Worm (Caenorhabditis elegans) whole organism, mixed stage, embryonic: ENCODE data around the gene pinn-4.

ENCODE experiments used
- M03D4.4 ChIP-seq: sonication (generic microtip); optimal IDR thresholded peaks from 2 replicates; lab custom pipeline; 2017; ENCODE audit warnings: mild to moderate bottlenecking, missing genetic modification characterization, missing compliant biosample characterization
- bed-3 ChIP-seq: fragments of 200-800 bp; sonication (Bioruptor generic); optimal IDR thresholded peaks from 3 replicates; lab custom pipeline; 2018; ENCODE audit warnings: mild to moderate bottlenecking, missing genetic modification characterization, moderate library complexity, missing compliant biosample characterization
- ceh-39 ChIP-seq: fragments of 150-350 bp; optimal IDR thresholded peaks from 2 replicates; lab custom pipeline; 2014; ENCODE audit warnings: missing biosample characterization, missing genetic modification characterization
- ceh-43 ChIP-seq: fragments of 200-800 bp; sonication (Bioruptor generic); optimal IDR thresholded peaks from 2 replicates; lab custom pipeline; 2018; ENCODE audit warnings: mild to moderate bottlenecking, missing genetic modification characterization, moderate library complexity, missing compliant biosample characterization
- ces-1 ChIP-seq: fragments of 150-350 bp; optimal IDR thresholded peaks from 2 replicates; lab custom pipeline; 2014; ENCODE audit warnings: missing biosample characterization, missing genetic modification reagents, missing genetic modification characterization
- cnd-1 ChIP-seq: fragments of 200-800 bp; sonication (Bioruptor generic); optimal IDR thresholded peaks from 2 replicates; lab custom pipeline; 2018; ENCODE audit warnings: mild to moderate bottlenecking, missing genetic modification characterization, missing compliant biosample characterization
- drap-1 ChIP-seq: fragments of 200-800 bp; sonication (Bioruptor generic); optimal IDR thresholded peaks from 3 replicates; lab custom pipeline; 2018; ENCODE audit warnings: mild to moderate bottlenecking, missing genetic modification characterization, missing compliant biosample characterization
- flh-1 ChIP-seq: fragments of 200-800 bp; sonication (Bioruptor generic); optimal IDR thresholded peaks from 2 replicates; lab custom pipeline; 2018; ENCODE audit warnings: mild to moderate bottlenecking, missing genetic modification characterization, moderate library complexity, missing compliant biosample characterization
- ham-2 ChIP-seq: fragments of 200-800 bp; sonication (Bioruptor generic); optimal IDR thresholded peaks from 2 replicates; lab custom pipeline; 2018; ENCODE audit warnings: mild to moderate bottlenecking, missing genetic modification characterization, missing compliant biosample characterization
- hlh-1 ChIP-seq: fragments of 150-350 bp; optimal IDR thresholded peaks from 2 replicates; lab custom pipeline; 2014; ENCODE audit warnings: missing biosample characterization, missing genetic modification reagents, missing genetic modification characterization
- lin-13 ChIP-seq: fragments of 150-350 bp; optimal IDR thresholded peaks from 2 replicates; lab custom pipeline; 2014; ENCODE audit warnings: missing biosample characterization, missing genetic modification characterization
- lin-32 ChIP-seq: fragments of 200-800 bp; sonication (Bioruptor generic); optimal IDR thresholded peaks from 2 replicates; lab custom pipeline; 2018; ENCODE audit warnings: mild to moderate bottlenecking, missing genetic modification characterization, missing compliant biosample characterization
- lsy-2 ChIP-seq: fragments of 150-350 bp; optimal IDR thresholded peaks from 2 replicates; lab custom pipeline; 2014; ENCODE audit warnings: missing biosample characterization, missing genetic modification characterization
- mab-5 ChIP-seq: fragments of 150-350 bp; optimal IDR thresholded peaks from 2 replicates; lab custom pipeline; 2014; ENCODE audit warnings: missing biosample characterization, missing genetic modification characterization
- mep-1 ChIP-seq: fragments of 150-350 bp; optimal IDR thresholded peaks from 2 replicates; lab custom pipeline; 2017; ENCODE audit warnings: missing biosample characterization, missing genetic modification reagents, missing genetic modification characterization, inconsistent platforms
- mls-2 ChIP-seq: sonication (generic microtip); optimal IDR thresholded peaks from 2 replicates; lab custom pipeline; 2016; ENCODE audit warnings: mild to moderate bottlenecking, missing genetic modification characterization, moderate library complexity, missing compliant biosample characterization
- nhr-12 ChIP-seq: fragments of 150-350 bp; optimal IDR thresholded peaks from 2 replicates; lab custom pipeline; 2014; ENCODE audit warnings: missing biosample characterization, missing genetic modification characterization
- nhr-2 ChIP-seq: fragments of 150-350 bp; optimal IDR thresholded peaks from 2 replicates; lab custom pipeline; 2014; ENCODE audit warnings: missing biosample characterization, missing genetic modification characterization
- nhr-237 ChIP-seq: fragments of 150-350 bp; optimal IDR thresholded peaks from 2 replicates; lab custom pipeline; 2014; ENCODE audit warnings: missing biosample characterization, missing genetic modification characterization
- nhr-28 ChIP-seq: fragments of 150-350 bp; optimal IDR thresholded peaks from 2 replicates; lab custom pipeline; 2014; ENCODE audit warnings: missing biosample characterization, missing genetic modification characterization
- nhr-76 ChIP-seq: sonication (generic microtip); optimal IDR thresholded peaks from 2 replicates; lab custom pipeline; 2017; ENCODE audit warnings: missing biosample characterization, missing genetic modification characterization
- sem-2 ChIP-seq: fragments of 200-800 bp; sonication (Bioruptor generic); optimal IDR thresholded peaks from 2 replicates; lab custom pipeline; 2018; ENCODE audit warnings: mild to moderate bottlenecking, missing genetic modification characterization, missing compliant biosample characterization
- snpc-4 ChIP-seq: fragments of 150-350 bp; optimal IDR thresholded peaks from 2 replicates; lab custom pipeline; 2014; ENCODE audit warnings: missing biosample characterization, missing genetic modification characterization
- sptf-1 ChIP-seq: sonication (generic microtip); optimal IDR thresholded peaks from 2 replicates; lab custom pipeline; 2017; ENCODE audit warnings: mild to moderate bottlenecking, missing genetic modification characterization, moderate library complexity, missing compliant biosample characterization
- tbx-8 ChIP-seq: fragments of 200-800 bp; sonication (Bioruptor generic); optimal IDR thresholded peaks from 2 replicates; lab custom pipeline; 2018; ENCODE audit warnings: mild to moderate bottlenecking, missing genetic modification characterization, moderate library complexity, missing compliant biosample characterization
- unc-120 ChIP-seq: sonication (generic microtip); optimal IDR thresholded peaks from 2 replicates; lab custom pipeline; 2017; ENCODE audit warnings: missing genetic modification characterization, missing compliant biosample characterization; ENCODE audit not compliant: poor library complexity, severe bottlenecking
- zip-8 ChIP-seq: fragments of 150-350 bp; optimal IDR thresholded peaks from 2 replicates; lab custom pipeline; 2014; ENCODE audit warnings: missing biosample characterization, missing genetic modification characterization
- ztf-11 ChIP-seq: fragments of 150-350 bp; optimal IDR thresholded peaks from 2 replicates; lab custom pipeline; 2014; ENCODE audit warnings: missing biosample characterization, missing genetic modification characterization

Gene pinn-4

ce11 chrII:13412335-13412734, 9.6 kb downstream of the pinn-4 start, which contains the start of gene Y48C3A.18:
TSS of gene Y48C3A.18 (plus strand) at chrII:13412635.
- TF ChIP-seq ham-2 (no peak), ces-1 (GFP tag; lab: Kevin White, UChicago) (no peak), lin-13 (tag; lab: Kevin White, UChicago) (no peak), ztf-11 (tag; lab: Kevin White, UChicago) (no peak), nhr-76 (tag; lab: Kevin White, UChicago) (no peak), sptf-1 (tag; lab: Kevin White, UChicago) (no peak), cnd-1 (tag; lab: Kevin White, UChicago) (no peak), sem-2 (no peak), ceh-39 (tag; lab: Kevin White, UChicago) (no peak), nhr-2 (tag; lab: Kevin White, UChicago) (no peak), hlh-1 (tag; lab: Kevin White, UChicago) (no peak), tbx-8 (GFP tag; lab: Kevin White, UChicago) (no peak), nhr-237 (tag; lab: Kevin White, UChicago) (no peak), zip-8 (tag; lab: Kevin White, UChicago) (no peak), drap-1 (no peak)
- TF ChIP-seq, all 35 proteins: peak for 0

DNA sequence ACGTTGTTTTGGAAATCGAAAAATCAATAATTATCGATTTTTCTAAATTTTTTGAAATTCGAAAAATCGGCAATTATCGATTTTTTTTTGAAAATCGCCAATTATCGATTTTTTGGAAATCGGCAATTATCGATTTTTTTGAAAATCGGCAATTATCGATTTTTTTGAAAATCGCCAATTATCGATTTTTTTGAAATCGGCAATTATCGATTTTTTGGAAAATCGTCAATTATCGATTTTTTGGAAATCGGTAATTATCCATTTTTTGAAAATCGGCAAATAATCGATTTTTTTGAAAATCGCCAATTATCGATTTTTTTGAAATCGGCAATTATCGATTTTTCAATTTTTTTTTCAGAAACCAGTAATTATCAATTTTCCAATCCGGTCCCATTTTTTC, 11.3 kb downstream of the pinn-4 start:
- TF ChIP-seq sem-2 (no peak), nhr-12 (tag; lab: Kevin White, UChicago) (no peak), ceh-39 (tag; lab: Kevin White, UChicago) (peak; percentile 14), flh-1 (no peak), ceh-43 (GFP tag; lab: Kevin White, UChicago) (peak; percentile 90)
- TF ChIP-seq, all 35 proteins: peak for 2

DNA sequence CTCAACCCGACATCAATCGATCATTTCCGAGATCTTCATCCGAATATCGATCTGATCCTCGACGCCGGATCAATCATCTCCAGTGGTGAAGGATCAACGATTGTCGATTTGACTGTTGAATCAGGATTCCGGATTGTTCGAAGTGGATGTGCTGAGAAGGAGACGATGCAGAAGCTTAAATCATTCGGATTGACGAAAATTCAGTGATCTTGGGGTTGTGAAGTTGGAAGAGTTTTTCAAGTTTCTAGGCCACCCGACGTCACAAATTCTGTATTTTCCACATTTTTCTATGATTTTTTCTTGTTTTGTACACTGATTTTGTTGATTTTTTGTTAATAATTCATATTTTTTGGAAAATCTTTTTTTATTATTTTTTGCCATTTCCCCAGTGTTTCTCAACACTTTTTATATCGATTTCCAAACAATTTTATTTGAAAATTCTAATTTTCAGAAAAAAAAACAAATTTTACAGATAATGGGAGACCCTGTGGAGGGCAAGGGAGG, 11.8 kb downstream of the pinn-4 start, which contains the start of gene Y48E1C.1:
TSS of gene Y48E1C.1 (plus strand) at position 454 of the 504 bp plus-strand sequence.
- TF ChIP-seq mab-5 (tag; lab: Kevin White, UChicago): no peak
- TF ChIP-seq sem-2: no peak
- no peak for TF ChIP-seq nhr-12 (tag; lab: Kevin White, UChicago)
- no peak for TF ChIP-seq M03D4.4 (tag; lab: Kevin White, UChicago)
- TF ChIP-seq nhr-237 (tag; lab: Kevin White, UChicago): no peak
- TF ChIP-seq cnd-1 (tag; lab: Kevin White, UChicago): no peak
- TF ChIP-seq mep-1 (tag; lab: Kevin White, UChicago): no peak
- TF ChIP-seq bed-3: no peak
- no peak for TF ChIP-seq nhr-28 (tag; lab: Kevin White, UChicago)

ce11 chrII:13416552-13416951, 13.8 kb downstream of the pinn-4 start:
- no peak for TF ChIP-seq ham-2

DNA sequence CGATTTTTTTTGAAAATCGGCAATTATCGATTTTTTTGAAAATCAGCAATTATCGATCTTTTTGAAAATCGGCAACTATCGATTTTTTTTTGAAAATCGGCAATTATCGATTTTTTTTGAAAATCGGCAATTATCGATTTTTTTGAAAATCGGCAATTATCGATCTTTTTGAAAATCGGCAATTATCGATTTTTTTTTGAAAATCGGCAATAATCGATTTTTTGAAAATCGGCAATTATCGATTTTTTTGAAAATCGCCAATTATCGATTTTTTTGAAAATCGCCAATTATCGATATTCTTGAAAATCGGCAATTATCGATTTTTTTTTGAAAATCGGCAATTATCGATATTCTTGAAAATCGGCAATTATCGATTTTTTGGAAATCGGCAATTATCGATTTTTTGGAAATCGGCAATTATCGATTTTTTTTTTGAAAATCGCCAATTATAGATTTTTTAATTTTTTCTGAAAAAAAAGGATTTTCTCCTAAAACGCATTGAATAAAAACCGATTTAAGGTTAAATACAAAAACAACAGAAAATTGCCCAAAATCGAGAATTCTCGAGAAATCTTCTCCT, 14.8 kb downstream of the pinn-4 start:
- TF ChIP-seq ceh-43 (GFP tag; lab: Kevin White, UChicago) (peak; percentile 86), lin-32 (GFP tag; lab: Kevin White, UChicago) (no peak)

- TF ChIP-seq ceh-43 (GFP tag; lab: Kevin White, UChicago) (no peak), sem-2 (no peak), lin-13 (tag; lab: Kevin White, UChicago) (no peak), snpc-4 (tag; lab: Kevin White, UChicago) (no peak), hlh-1 (tag; lab: Kevin White, UChicago) (no peak), ces-1 (GFP tag; lab: Kevin White, UChicago) (no peak), nhr-28 (tag; lab: Kevin White, UChicago) (no peak), ztf-11 (tag; lab: Kevin White, UChicago) (no peak), nhr-76 (tag; lab: Kevin White, UChicago) (no peak), unc-120 (tag; lab: Kevin White, UChicago) (no peak), mls-2 (tag; lab: Kevin White, UChicago) (no peak), M03D4.4 (tag; lab: Kevin White, UChicago) (no peak), tbx-8 (GFP tag; lab: Kevin White, UChicago) (no peak), lsy-2 (tag; lab: Kevin White, UChicago) (no peak), zip-8 (tag; lab: Kevin White, UChicago) (no peak), cnd-1 (tag; lab: Kevin White, UChicago) (no peak), nhr-237 (tag; lab: Kevin White, UChicago) (no peak)
These were observed 21.5 kb downstream of the pinn-4 start, which contains the start of gene Y48E1C.2 for ce11 chrII:13424242-13424641. TSS of gene Y48E1C.2 (plus strand) at chrII:13424542.
